Fruit fly (Drosophila melanogaster) whole organism, embryonic: ENCODE results near the gene CG34417.

Experiments
- Abd-B ChIP-seq: fragments of 200-800 bp; sonication (Bioruptor generic); optimal IDR thresholded peaks from 2 replicates; lab custom pipeline; 2018; ENCODE audit warnings: missing biosample characterization, mild to moderate bottlenecking, missing genetic modification characterization, moderate library complexity
- Atf-2 ChIP-seq: fragments of 200-800 bp; sonication (Bioruptor generic); optimal IDR thresholded peaks from 2 replicates; lab custom pipeline; 2016; ENCODE audit warnings: missing biosample characterization, missing genetic modification characterization
- BEAF-32 ChIP-seq: fragments of 200-800 bp; sonication (Bioruptor generic); optimal IDR thresholded peaks from 3 replicates; lab custom pipeline; 2017; ENCODE audit warnings: missing biosample characterization, missing genetic modification characterization, mild to moderate bottlenecking, moderate library complexity, missing genetic modification reagents
- CG10543 ChIP-seq: fragments of 200-800 bp; sonication (Bioruptor generic); optimal IDR thresholded peaks from 3 replicates; lab custom pipeline; 2017; ENCODE audit warnings: missing biosample characterization, mild to moderate bottlenecking, missing genetic modification characterization, moderate library complexity
- CG11093 ChIP-seq: fragments of 200-800 bp; sonication (Bioruptor generic); IDR thresholded peaks from 3 replicates; pipeline ENCODE4 v1.3.6; 2022; ENCODE audit warnings: missing biosample characterization, missing genetic modification characterization
- CG11696 ChIP-seq: fragments of 200-800 bp; sonication (Bioruptor generic); IDR thresholded peaks from 2 replicates; pipeline ENCODE4 v1.3.6; 2022; ENCODE audit warnings: missing biosample characterization, missing genetic modification characterization
- CG12769 ChIP-seq: fragments of 200-800 bp; sonication (Bioruptor generic); optimal IDR thresholded peaks from 2 replicates; lab custom pipeline; 2019; ENCODE audit warnings: missing biosample characterization, mild to moderate bottlenecking, missing genetic modification characterization, moderate library complexity
- CG13287 ChIP-seq: fragments of 200-800 bp; sonication (Bioruptor generic); IDR thresholded peaks from 2 replicates; pipeline ENCODE4 v1.3.6; 2022; ENCODE audit warnings: missing biosample characterization, missing genetic modification characterization; ENCODE audit not compliant: partially characterized antibody
- CG13894 ChIP-seq: fragments of 200-800 bp; sonication (Bioruptor generic); optimal IDR thresholded peaks from 3 replicates; lab custom pipeline; 2018; ENCODE audit warnings: missing biosample characterization, mild to moderate bottlenecking, missing genetic modification characterization, moderate library complexity
- CG14860 ChIP-seq: fragments of 200-800 bp; sonication (Bioruptor generic); IDR thresholded peaks from 3 replicates; pipeline ENCODE4 v1.3.6; 2022; ENCODE audit warnings: missing biosample characterization, missing genetic modification characterization; ENCODE audit not compliant: partially characterized antibody
- CG15696 ChIP-seq: fragments of 200-800 bp; sonication (Bioruptor generic); optimal IDR thresholded peaks from 2 replicates; lab custom pipeline; 2019; ENCODE audit warnings: missing biosample characterization, mild to moderate bottlenecking, missing genetic modification characterization, moderate library complexity
- CG17186 ChIP-seq: fragments of 200-800 bp; sonication (Bioruptor generic); optimal IDR thresholded peaks from 3 replicates; lab custom pipeline; 2017; ENCODE audit warnings: missing biosample characterization, missing genetic modification reagents, missing genetic modification characterization
- CG2199 ChIP-seq: fragments of 200-800 bp; sonication (Bioruptor generic); IDR thresholded peaks from 3 replicates; pipeline ENCODE4 v1.3.6; 2022; ENCODE audit warnings: missing biosample characterization, missing genetic modification characterization
- CG32532 ChIP-seq: fragments of 200-800 bp; sonication (Bioruptor generic); IDR thresholded peaks from 2 replicates; pipeline ENCODE4 v1.3.6; 2022; ENCODE audit warnings: missing biosample characterization, missing genetic modification characterization
- CG4282 ChIP-seq: fragments of 200-800 bp; sonication (Bioruptor generic); optimal IDR thresholded peaks from 2 replicates; lab custom pipeline; 2016; ENCODE audit warnings: missing biosample characterization, missing genetic modification characterization
- CG5245 ChIP-seq: fragments of 200-800 bp; sonication (Bioruptor generic); optimal IDR thresholded peaks from 3 replicates; lab custom pipeline; 2016; ENCODE audit warnings: missing biosample characterization, missing genetic modification characterization
- CG5953 ChIP-seq: fragments of 200-800 bp; sonication (Bioruptor generic); IDR thresholded peaks from 2 replicates; pipeline ENCODE4 v1.3.6; 2022; ENCODE audit warnings: missing biosample characterization, missing genetic modification characterization
- CG8089 ChIP-seq: fragments of 200-800 bp; sonication (Bioruptor generic); optimal IDR thresholded peaks from 3 replicates; lab custom pipeline; 2016; ENCODE audit warnings: missing biosample characterization, missing genetic modification characterization
- CG9609 ChIP-seq: fragments of 200-800 bp; sonication (Bioruptor generic); optimal IDR thresholded peaks from 3 replicates; lab custom pipeline; 2016; ENCODE audit warnings: missing biosample characterization, missing genetic modification characterization
- CTCF ChIP-seq: fragments of 200-800 bp; sonication (Bioruptor generic); optimal IDR thresholded peaks from 2 replicates; lab custom pipeline; 2017; ENCODE audit warnings: missing biosample characterization, mild to moderate bottlenecking, missing genetic modification characterization, moderate library complexity
- CoRest ChIP-seq: fragments of 200-800 bp; sonication (Bioruptor generic); optimal IDR thresholded peaks from 3 replicates; lab custom pipeline; 2018; ENCODE audit warnings: missing biosample characterization, mild to moderate bottlenecking, missing genetic modification characterization, moderate library complexity
- Elba2 ChIP-seq: fragments of 200-800 bp; sonication (Bioruptor generic); optimal IDR thresholded peaks from 3 replicates; lab custom pipeline; 2016; ENCODE audit warnings: missing biosample characterization, missing genetic modification characterization
- Hmr ChIP-seq: fragments of 200-800 bp; sonication (Bioruptor generic); optimal IDR thresholded peaks from 3 replicates; lab custom pipeline; 2017; ENCODE audit warnings: mild to moderate bottlenecking, missing biosample characterization, missing genetic modification reagents, missing genetic modification characterization
- Lhr ChIP-seq: fragments of 200-800 bp; sonication (Bioruptor generic); optimal IDR thresholded peaks from 3 replicates; lab custom pipeline; 2017; ENCODE audit warnings: mild to moderate bottlenecking, missing biosample characterization, missing genetic modification reagents, missing genetic modification characterization
- Myb ChIP-seq: fragments of 200-800 bp; sonication (Bioruptor generic); optimal IDR thresholded peaks from 2 replicates; lab custom pipeline; 2016; ENCODE audit warnings: missing biosample characterization, missing genetic modification characterization
- PHDP ChIP-seq: fragments of 200-800 bp; sonication (Bioruptor generic); optimal IDR thresholded peaks from 3 replicates; lab custom pipeline; 2018; ENCODE audit warnings: missing biosample characterization, mild to moderate bottlenecking, missing genetic modification characterization, moderate library complexity
- Scr ChIP-seq: fragments of 200-800 bp; sonication (Bioruptor generic); IDR thresholded peaks from 2 replicates; pipeline ENCODE4 v1.3.6; 2022; ENCODE audit warnings: missing biosample characterization, missing genetic modification characterization; ENCODE audit not compliant: partially characterized antibody
- Trl ChIP-seq, 3 experiments: fragments of >200 bp in 2 of 3; fragments of 200-800 bp in 1 of 3; sonication (Bioruptor generic) in 1 of 3; optimal IDR thresholded peaks; 2 replicates in 1 of 3; 3 replicates in 2 of 3; lab custom pipeline; 2016 to 2017; ENCODE audit warnings: missing biosample characterization in 1 of 3, missing genetic modification characterization in 1 of 3
- abd-A ChIP-seq: fragments of 200-800 bp; sonication (Bioruptor generic); optimal IDR thresholded peaks from 3 replicates; lab custom pipeline; 2019; ENCODE audit warnings: missing biosample characterization, mild to moderate bottlenecking, missing genetic modification characterization, moderate library complexity
- bab2 ChIP-seq: fragments of 200-800 bp; sonication (Bioruptor generic); optimal IDR thresholded peaks from 2 replicates; lab custom pipeline; 2016; ENCODE audit warnings: missing biosample characterization, missing genetic modification characterization
- bbx ChIP-seq: fragments of 200-800 bp; sonication (Bioruptor generic); IDR thresholded peaks from 2 replicates; pipeline ENCODE4 v1.3.6; 2022; ENCODE audit warnings: missing biosample characterization, missing genetic modification characterization; ENCODE audit not compliant: partially characterized antibody
- crp ChIP-seq, 2 experiments: fragments of 200-800 bp; sonication (Bioruptor generic); optimal IDR thresholded peaks; 2 replicates in 1 of 2; 3 replicates in 1 of 2; lab custom pipeline; 2017; ENCODE audit warnings: missing biosample characterization in 2 of 2, missing genetic modification characterization in 2 of 2, mild to moderate bottlenecking in 1 of 2, moderate library complexity in 1 of 2
- da ChIP-seq: fragments of 200-800 bp; sonication (Bioruptor generic); optimal IDR thresholded peaks from 2 replicates; lab custom pipeline; 2016; ENCODE audit warnings: missing biosample characterization, missing genetic modification characterization
- ftz-f1 ChIP-seq: fragments of 200-800 bp; sonication (Bioruptor generic); optimal IDR thresholded peaks from 2 replicates; lab custom pipeline; 2016; ENCODE audit warnings: missing biosample characterization, missing genetic modification characterization
- grau ChIP-seq: fragments of 200-800 bp; optimal IDR thresholded peaks from 3 replicates; lab custom pipeline; 2019; ENCODE audit warnings: missing biosample characterization, mild to moderate bottlenecking, missing genetic modification characterization, moderate library complexity
- gro ChIP-seq: fragments of 200-800 bp; sonication (Bioruptor generic); optimal IDR thresholded peaks from 2 replicates; lab custom pipeline; 2016; ENCODE audit warnings: missing biosample characterization, missing genetic modification characterization
- hb ChIP-seq: fragments of 200-800 bp; sonication (Bioruptor generic); IDR thresholded peaks from 3 replicates; pipeline ENCODE4 v1.3.6; 2022; ENCODE audit warnings: missing biosample characterization, missing genetic modification characterization; ENCODE audit not compliant: partially characterized antibody
- ken ChIP-seq: fragments of 200-800 bp; sonication (Bioruptor generic); IDR thresholded peaks from 3 replicates; pipeline ENCODE4 v1.3.6; 2022; ENCODE audit warnings: missing biosample characterization, missing genetic modification characterization
- knrl ChIP-seq: fragments of 200-800 bp; sonication (Bioruptor generic); IDR thresholded peaks from 3 replicates; pipeline ENCODE4 v1.3.6; 2022; ENCODE audit warnings: missing biosample characterization, missing genetic modification characterization; ENCODE audit not compliant: partially characterized antibody
- onecut ChIP-seq: fragments of 200-800 bp; sonication (Bioruptor generic); IDR thresholded peaks from 2 replicates; pipeline ENCODE4 v1.3.6; 2022; ENCODE audit warnings: missing biosample characterization, missing genetic modification characterization
- prd ChIP-seq, 3 experiments: fragments of >200 bp in 2 of 3; fragments of 200-800 bp in 1 of 3; sonication (Bioruptor generic) in 1 of 3; optimal IDR thresholded peaks in 2 of 3; IDR thresholded peaks in 1 of 3; 2 replicates in 2 of 3; 3 replicates in 1 of 3; pipeline versions ENCODE4 v1.3.6 to Lab custom; 2017 to 2022; ENCODE audit warnings: missing biosample characterization in 1 of 3, missing genetic modification characterization in 1 of 3
- ro ChIP-seq: fragments of 200-800 bp; sonication (Bioruptor generic); IDR thresholded peaks from 2 replicates; pipeline ENCODE4 v1.3.6; 2022; ENCODE audit warnings: missing biosample characterization, missing genetic modification characterization
- sens ChIP-seq: fragments of 200-800 bp; sonication (Bioruptor generic); peaks from one replicate; lab custom pipeline; 2016; ENCODE audit warnings: missing biosample characterization, missing genetic modification characterization
- ssp ChIP-seq: fragments of 200-800 bp; sonication (Bioruptor generic); IDR thresholded peaks from 2 replicates; pipeline ENCODE4 v1.3.6; 2022; ENCODE audit warnings: missing biosample characterization, missing genetic modification characterization
- twi ChIP-seq: fragments of 200-800 bp; optimal IDR thresholded peaks from 2 replicates; lab custom pipeline; 2019; ENCODE audit warnings: missing biosample characterization, mild to moderate bottlenecking, missing genetic modification characterization, moderate library complexity
- unpg ChIP-seq: fragments of 200-800 bp; sonication (Bioruptor generic); optimal IDR thresholded peaks from 3 replicates; lab custom pipeline; 2018; ENCODE audit warnings: missing biosample characterization, mild to moderate bottlenecking, missing genetic modification characterization, moderate library complexity
- vfl ChIP-seq: fragments of 200-800 bp; sonication (Bioruptor generic); optimal IDR thresholded peaks from 2 replicates; lab custom pipeline; 2016; ENCODE audit warnings: missing biosample characterization, missing genetic modification characterization
- zen2 ChIP-seq: fragments of 200-800 bp; sonication (Bioruptor generic); IDR thresholded peaks from 3 replicates; pipeline ENCODE4 v1.3.6; 2022; ENCODE audit warnings: missing biosample characterization, missing genetic modification characterization; ENCODE audit not compliant: partially characterized antibody
- zfh1 ChIP-seq: fragments of 200-800 bp; sonication (Bioruptor generic); IDR thresholded peaks from 3 replicates; pipeline ENCODE4 v1.3.6; 2022; ENCODE audit warnings: missing biosample characterization, missing genetic modification characterization

The CG34417 gene

DNA sequence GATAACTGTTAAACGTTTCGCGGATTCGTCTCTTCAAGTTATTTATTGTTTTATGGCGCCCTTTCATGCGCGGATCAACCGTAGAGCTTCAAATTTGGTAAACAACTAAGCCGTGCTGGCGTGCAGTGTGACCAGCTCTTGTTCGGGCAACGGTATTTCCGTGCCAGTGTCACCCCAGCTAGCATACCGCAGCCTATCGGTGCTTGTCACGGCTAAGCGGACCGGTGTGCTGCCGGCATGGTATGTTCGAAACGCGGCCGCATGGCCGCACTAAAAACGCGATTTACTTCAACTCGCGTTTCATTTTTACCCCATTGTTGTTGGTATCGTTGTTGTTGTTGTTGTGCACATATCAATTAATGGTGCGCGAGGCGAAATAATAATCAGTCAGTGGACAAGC is 16.4 kb upstream of the CG34417 start, which contains the start of the genes CG42340 and CG3918 (continued):
- TF ChIP-seq hb (GFP tag; lab: Robert Waterston, UW) (0 out of 3 replicates have a peak, but pooled peaks have one; percentile 28), Elba2 (peak; percentile 58), CG17186 (peak; percentile 59), abd-A (peak; percentile 69), Abd-B (GFP tag; lab: Kevin White, UChicago) (peak; percentile 22), CG11093 (no peak), CG8089 (GFP tag; lab: Kevin White, UChicago) (no peak), CG15696 (tag; lab: Kevin White, UChicago) (peak; percentile 13), crp (GFP tag; optimal IDR thresholded peaks at IDR 0.05; lab: Kevin White, UChicago) (peak in 1 of 2 experiments; percentile 41), CG5245 (GFP tag; lab: Kevin White, UChicago) (no peak), CTCF (peak; percentile 17), CG10543 (GFP tag; lab: Kevin White, UChicago) (peak; percentile 35), CG13894 (tag; lab: Kevin White, UChicago) (peak; percentile 33), prd (optimal IDR thresholded peaks at IDR 0.05; lab: Kevin White, UChicago) (no peak), prd (GFP tag; IDR thresholded peaks at IDR 0.05; lab: Robert Waterston, UW) (no peak), Scr (GFP tag; lab: Robert Waterston, UW) (peak; percentile 53), zfh1 (GFP tag; lab: Robert Waterston, UW) (peak; percentile 45; the same call in 1 of the 3 replicates), onecut (GFP tag; lab: Robert Waterston, UW) (no peak), Atf-2 (GFP tag; lab: Kevin White, UChicago) (no peak), ro (no peak), CG32532 (GFP tag; lab: Robert Waterston, UW) (0 out of 2 replicates have a peak, but pooled peaks have one; percentile 30), CG13287 (GFP tag; lab: Robert Waterston, UW) (peak; percentile 75), Lhr (GFP tag; lab: Kevin White, UChicago) (peak; percentile 100), ssp (GFP tag; lab: Robert Waterston, UW) (0 out of 2 replicates have a peak, but pooled peaks have one; percentile 37), Hmr (GFP tag; lab: Kevin White, UChicago) (peak; percentile 94), CG4282 (GFP tag; lab: Kevin White, UChicago) (peak; percentile 28), bab2 (GFP tag; lab: Kevin White, UChicago) (no peak), twi (tag; lab: Kevin White, UChicago) (no peak), CoRest (tag; lab: Kevin White, UChicago) (peak; percentile 45), CG11696 (GFP tag; lab: Robert Waterston, UW) (no peak), unpg (GFP tag; lab: Kevin White, UChicago) (no peak), BEAF-32 (GFP tag; lab: Kevin White, UChicago) (peak; percentile 65), knrl (peak; percentile 68), PHDP (tag; lab: Kevin White, UChicago) (peak; percentile 14), CG2199 (GFP tag; lab: Robert Waterston, UW) (no peak), CG12769 (tag; lab: Kevin White, UChicago) (peak; percentile 60), ftz-f1 (GFP tag; lab: Kevin White, UChicago) (peak; percentile 31), da (GFP tag; lab: Kevin White, UChicago) (no peak), CG14860 (GFP tag; lab: Robert Waterston, UW) (0 out of 3 replicates have a peak, but pooled peaks have one; percentile 42), Myb (GFP tag; lab: Kevin White, UChicago) (peak; percentile 91), sens (GFP tag; lab: Kevin White, UChicago) (peak; percentile 45), vfl (GFP tag; lab: Kevin White, UChicago) (no peak), ken (GFP tag; lab: Robert Waterston, UW) (0 out of 3 replicates have a peak, but pooled peaks have one; percentile 9), Trl (optimal IDR thresholded peaks at IDR 0.05; lab: Kevin White, UChicago) (no peak), Trl (GFP tag; optimal IDR thresholded peaks at IDR 0.05; lab: Kevin White, UChicago) (no peak), CG5953 (GFP tag; lab: Robert Waterston, UW) (no peak), CG9609 (GFP tag; lab: Kevin White, UChicago) (no peak), zen2 (GFP tag; lab: Robert Waterston, UW) (no peak), bbx (GFP tag; lab: Robert Waterston, UW) (peak; percentile 63), gro (peak; percentile 27), grau (tag; lab: Kevin White, UChicago) (peak; percentile 43)
